Worm (Caenorhabditis elegans): ENCODE results near the gene maa-1.

maa-1 gene

ce11 chrIII:11841728-11842127 lies 19.4 kb upstream of the maa-1 start:
- TF ChIP-seq efl-1 (optimal IDR thresholded peaks at IDR 0.05) (no peak), efl-1 (GFP tag; optimal IDR thresholded peaks at IDR 0.05 in 1 of 2) (peak in 1 of 2 experiments; percentile 29), ets-5 (GFP tag; IDR thresholded peaks at IDR 0.05) (no peak), C16A3.4 (tag; optimal IDR thresholded peaks at IDR 0.05) (no peak), lsy-2 (tag; optimal IDR thresholded peaks at IDR 0.05) (no peak)

- TF ChIP-seq skn-1 (tag; optimal IDR thresholded peaks at IDR 0.05) = peak; percentile 97
- no peak for TF ChIP-seq hlh-4 (tag; optimal IDR thresholded peaks at IDR 0.05)
- no peak for TF ChIP-seq mdl-1 (tag; optimal IDR thresholded peaks at IDR 0.05)
These were observed 14.4 kb upstream of the maa-1 start for ce11 chrIII:11836734-11837133.

ce11 chrIII:11836054-11836453 lies 13.7 kb upstream of the maa-1 start:
- TF ChIP-seq tlp-1 (tag; optimal IDR thresholded peaks at IDR 0.05) = no peak
- TF ChIP-seq unc-30 (tag; optimal IDR thresholded peaks at IDR 0.05) = no peak
- no peak for TF ChIP-seq lir-3 (tag; optimal IDR thresholded peaks at IDR 0.05; ENCODE audit: poor library complexity)
- peak; percentile 55 for TF ChIP-seq nhr-71 (tag; optimal IDR thresholded peaks at IDR 0.05)
- TF ChIP-seq pag-3 (tag; optimal IDR thresholded peaks at IDR 0.05; ENCODE audit: borderline replicate concordance, insufficient read depth) = no peak
- peak; percentile 15 for TF ChIP-seq egl-13 (tag; optimal IDR thresholded peaks at IDR 0.05)
- TF ChIP-seq rnt-1 (tag; optimal IDR thresholded peaks at IDR 0.05) = no peak
- TF ChIP-seq fkh-8 (tag; optimal IDR thresholded peaks at IDR 0.05) = peak; percentile 83
- no peak for TF ChIP-seq sptf-1 (tag; optimal IDR thresholded peaks at IDR 0.05)
- TF ChIP-seq mdl-1 (tag; optimal IDR thresholded peaks at IDR 0.05) = no peak
- TF ChIP-seq nhr-237 (tag; optimal IDR thresholded peaks at IDR 0.05) = no peak
- TF ChIP-seq C34B4.2 (tag; optimal IDR thresholded peaks at IDR 0.05) = no peak
- TF ChIP-seq lin-14 (GFP tag; optimal IDR thresholded peaks at IDR 0.05) = peak; percentile 59
- no peak for TF ChIP-seq hlh-17 (GFP tag; optimal IDR thresholded peaks at IDR 0.05; ENCODE audit: borderline replicate concordance)
- no peak for TF ChIP-seq ama-1 (optimal IDR thresholded peaks at IDR 0.05)
- TF ChIP-seq nhr-47 (tag; optimal IDR thresholded peaks at IDR 0.05) = peak; percentile 17
- peak; percentile 31 for TF ChIP-seq dsc-1 (tag; optimal IDR thresholded peaks at IDR 0.05)
- TF ChIP-seq lsy-2 (tag; optimal IDR thresholded peaks at IDR 0.05) = peak in 1 of 2 experiments; percentile 40
- TF ChIP-seq fkh-4 (tag; optimal IDR thresholded peaks at IDR 0.05; ENCODE audit: borderline replicate concordance) = no peak
- TF ChIP-seq sox-4 (tag; optimal IDR thresholded peaks at IDR 0.05) = peak; percentile 31

- TF ChIP-seq lsy-2 (tag; optimal IDR thresholded peaks at IDR 0.05) (peak in 1 of 2 experiments; percentile 34), elt-2 (tag; optimal IDR thresholded peaks at IDR 0.05) (no peak), mep-1 (tag; optimal IDR thresholded peaks at IDR 0.05) (peak; percentile 15), hlh-17 (GFP tag; optimal IDR thresholded peaks at IDR 0.05; ENCODE audit: borderline replicate concordance) (no peak), lin-39 (tag; optimal IDR thresholded peaks at IDR 0.05) (no peak), lin-14 (GFP tag; optimal IDR thresholded peaks at IDR 0.05) (peak; percentile 53), ces-1 (GFP tag; optimal IDR thresholded peaks at IDR 0.05) (no peak), unc-62 (GFP tag; optimal IDR thresholded peaks at IDR 0.05) (no peak), mdl-1 (tag; optimal IDR thresholded peaks at IDR 0.05) (no peak), nhr-77 (tag; optimal IDR thresholded peaks at IDR 0.05) (no peak), zag-1 (tag; optimal IDR thresholded peaks at IDR 0.05) (no peak), efl-1 (optimal IDR thresholded peaks at IDR 0.05) (peak in 1 of 2 experiments; percentile 30), efl-1 (GFP tag; optimal IDR thresholded peaks at IDR 0.05 in 1 of 2) (no peak), skn-1 (tag; optimal IDR thresholded peaks at IDR 0.05) (no peak), ceh-63 (GFP tag; optimal IDR thresholded peaks at IDR 0.05) (no peak), nhr-28 (tag; optimal IDR thresholded peaks at IDR 0.05) (no peak), tlp-1 (tag; optimal IDR thresholded peaks at IDR 0.05) (no peak), blmp-1 (tag; optimal IDR thresholded peaks at IDR 0.05) (peak; percentile 71), lir-3 (tag; optimal IDR thresholded peaks at IDR 0.05; ENCODE audit: poor library complexity) (no peak), swsn-7 (tag; optimal IDR thresholded peaks at IDR 0.05) (no peak), irx-1 (tag; optimal IDR thresholded peaks at IDR 0.05) (no peak), rnt-1 (tag; optimal IDR thresholded peaks at IDR 0.05) (no peak)
These were observed 12.5 kb upstream of the maa-1 start for ce11 chrIII:11834783-11835182.

Measured in whole organism, L1 larva.